Worm (Caenorhabditis elegans) whole organism, L3 larva: ENCODE data around the gene npax-4.

Experiments used
- R02D3.7 ChIP-seq: fragments of 150-350 bp; optimal IDR thresholded peaks from 2 replicates; lab custom pipeline; 2014; ENCODE audit warnings: missing biosample characterization, missing genetic modification characterization
- ZK546.5 ChIP-seq: sonication (generic microtip); optimal IDR thresholded peaks from 2 replicates; lab custom pipeline; 2017; ENCODE audit warnings: missing biosample characterization, missing genetic modification characterization
- aly-2 ChIP-seq: fragments of 150-350 bp; optimal IDR thresholded peaks from 2 replicates; lab custom pipeline; 2014; ENCODE audit warnings: missing biosample characterization, missing genetic modification characterization
- ceh-16 ChIP-seq: sonication (generic microtip); optimal IDR thresholded peaks from 2 replicates; lab custom pipeline; 2017; ENCODE audit warnings: missing biosample characterization, missing genetic modification characterization
- ceh-28 ChIP-seq: fragments of 150-350 bp; optimal IDR thresholded peaks from 2 replicates; lab custom pipeline; 2014; ENCODE audit warnings: missing biosample characterization, missing genetic modification reagents, missing genetic modification characterization
- ceh-82 ChIP-seq: fragments of 150-350 bp; optimal IDR thresholded peaks from 2 replicates; lab custom pipeline; 2014; ENCODE audit warnings: missing biosample characterization, missing genetic modification characterization
- ceh-9 ChIP-seq: sonication (generic microtip); optimal IDR thresholded peaks from 2 replicates; lab custom pipeline; 2018; ENCODE audit warnings: missing biosample characterization, missing genetic modification characterization
- egl-27 ChIP-seq: sonication (generic microtip); optimal IDR thresholded peaks from 4 replicates; lab custom pipeline; 2017; ENCODE audit warnings: missing biosample characterization, missing genetic modification reagents, missing genetic modification characterization
- egl-5 ChIP-seq: fragments of 150-350 bp; optimal IDR thresholded peaks from 2 replicates; lab custom pipeline; 2017; ENCODE audit warnings: missing biosample characterization, missing genetic modification reagents, missing genetic modification characterization, inconsistent platforms
- elt-1 ChIP-seq: fragments of 150-350 bp; optimal IDR thresholded peaks from 2 replicates; lab custom pipeline; 2014; ENCODE audit warnings: missing biosample characterization, missing genetic modification characterization
- elt-2 ChIP-seq: sonication (generic microtip); optimal IDR thresholded peaks from 2 replicates; lab custom pipeline; 2016; ENCODE audit warnings: missing genetic modification reagents, mild to moderate bottlenecking, missing genetic modification characterization, missing compliant biosample characterization
- elt-3 ChIP-seq, 3 experiments: fragments of 150-350 bp in 1 of 3; sonication (generic microtip) in 2 of 3; optimal IDR thresholded peaks; 2 replicates in 2 of 3; 4 replicates in 1 of 3; lab custom pipeline; 2014 to 2017; ENCODE audit warnings: missing biosample characterization in 3 of 3, missing genetic modification characterization in 3 of 3
- eor-1 ChIP-seq, 2 experiments: fragments of 150-350 bp; optimal IDR thresholded peaks; 2 replicates each; lab custom pipeline; 2014 to 2018; ENCODE audit warnings: missing biosample characterization in 2 of 2, missing genetic modification characterization in 2 of 2
- fkh-10 ChIP-seq: sonication (generic microtip); optimal IDR thresholded peaks from 2 replicates; lab custom pipeline; 2017; ENCODE audit warnings: missing biosample characterization, missing genetic modification reagents, missing genetic modification characterization
- fkh-2 ChIP-seq: fragments of 150-350 bp; optimal IDR thresholded peaks from 2 replicates; lab custom pipeline; 2014; ENCODE audit warnings: missing biosample characterization, missing genetic modification reagents, missing genetic modification characterization
- fos-1 ChIP-seq: fragments of 150-350 bp; optimal IDR thresholded peaks from 2 replicates; lab custom pipeline; 2014; ENCODE audit warnings: missing biosample characterization, missing genetic modification characterization
- hmg-11 ChIP-seq: sonication (generic microtip); optimal IDR thresholded peaks from 2 replicates; lab custom pipeline; 2016; ENCODE audit warnings: missing genetic modification characterization, missing compliant biosample characterization
- jun-1 ChIP-seq: fragments of 150-350 bp; optimal IDR thresholded peaks from 2 replicates; lab custom pipeline; 2014; ENCODE audit warnings: missing biosample characterization, missing genetic modification reagents, missing genetic modification characterization
- lin-15B ChIP-seq: fragments of 150-350 bp; optimal IDR thresholded peaks from 2 replicates; lab custom pipeline; 2014; ENCODE audit warnings: missing biosample characterization, missing genetic modification characterization
- lin-39 ChIP-seq: fragments of 150-350 bp; optimal IDR thresholded peaks from 2 replicates; lab custom pipeline; 2018; ENCODE audit warnings: missing biosample characterization, missing genetic modification reagents, missing genetic modification characterization
- mdl-1 ChIP-seq: fragments of 150-350 bp; optimal IDR thresholded peaks from 2 replicates; lab custom pipeline; 2014; ENCODE audit warnings: missing biosample characterization, missing genetic modification characterization
- mml-1 ChIP-seq: fragments of 150-350 bp; sonication (generic microtip); optimal IDR thresholded peaks from 3 replicates; lab custom pipeline; 2014; ENCODE audit warnings: missing biosample characterization, missing genetic modification characterization
- nfya-1 ChIP-seq: sonication (generic microtip); optimal IDR thresholded peaks from 2 replicates; lab custom pipeline; 2017; ENCODE audit warnings: missing genetic modification characterization, mild to moderate bottlenecking, missing compliant biosample characterization, antibody characterized with exemption, moderate library complexity; ENCODE audit not compliant: insufficient read depth
- nhr-11 ChIP-seq: fragments of 150-350 bp; optimal IDR thresholded peaks from 2 replicates; lab custom pipeline; 2014; ENCODE audit warnings: missing biosample characterization, missing genetic modification characterization
- nhr-23 ChIP-seq: fragments of 150-350 bp; optimal IDR thresholded peaks from 2 replicates; lab custom pipeline; 2014; ENCODE audit warnings: missing biosample characterization, missing genetic modification reagents, missing genetic modification characterization
- nhr-25 ChIP-seq: sonication (generic microtip); optimal IDR thresholded peaks from 2 replicates; lab custom pipeline; 2017; ENCODE audit warnings: missing biosample characterization, missing genetic modification characterization
- nhr-28 ChIP-seq: fragments of 150-350 bp; optimal IDR thresholded peaks from 2 replicates; lab custom pipeline; 2014; ENCODE audit warnings: missing biosample characterization, missing genetic modification characterization
- nhr-43 ChIP-seq: sonication (generic microtip); optimal IDR thresholded peaks from 2 replicates; lab custom pipeline; 2016; ENCODE audit warnings: mild to moderate bottlenecking, missing genetic modification characterization, missing compliant biosample characterization; ENCODE audit not compliant: poor library complexity, severe bottlenecking
- nhr-67 ChIP-seq: fragments of 150-350 bp; optimal IDR thresholded peaks from 2 replicates; lab custom pipeline; 2014; ENCODE audit warnings: missing biosample characterization, missing genetic modification characterization
- nhr-77 ChIP-seq: fragments of 150-350 bp; optimal IDR thresholded peaks from 2 replicates; lab custom pipeline; 2014; ENCODE audit warnings: missing biosample characterization, missing genetic modification characterization
- pha-4 ChIP-seq: fragments of 150-350 bp; optimal IDR thresholded peaks from 2 replicates; lab custom pipeline; 2014; ENCODE audit warnings: missing biosample characterization, missing genetic modification reagents, missing genetic modification characterization
- pqm-1 ChIP-seq: fragments of 150-350 bp; optimal IDR thresholded peaks from 2 replicates; lab custom pipeline; 2017; ENCODE audit warnings: missing biosample characterization, missing genetic modification characterization, inconsistent platforms
- sea-2 ChIP-seq: fragments of 150-350 bp; sonication (generic microtip); optimal IDR thresholded peaks from 4 replicates; lab custom pipeline; 2014; ENCODE audit warnings: missing biosample characterization, missing genetic modification reagents, missing genetic modification characterization
- skn-1 ChIP-seq: fragments of 150-350 bp; optimal IDR thresholded peaks from 2 replicates; lab custom pipeline; 2014; ENCODE audit warnings: missing biosample characterization, missing genetic modification characterization
- snpc-4 ChIP-seq: fragments of 150-350 bp; optimal IDR thresholded peaks from 2 replicates; lab custom pipeline; 2014; ENCODE audit warnings: missing biosample characterization, missing genetic modification characterization
- tbx-2 ChIP-seq: sonication (generic microtip); optimal IDR thresholded peaks from 2 replicates; lab custom pipeline; 2016; ENCODE audit warnings: mild to moderate bottlenecking, missing genetic modification characterization, missing compliant biosample characterization
- unc-39 ChIP-seq: sonication (generic microtip); optimal IDR thresholded peaks from 4 replicates; lab custom pipeline; 2017; ENCODE audit warnings: missing biosample characterization, missing genetic modification characterization
- unc-62 ChIP-seq: fragments of 150-350 bp; sonication (generic microtip); optimal IDR thresholded peaks from 4 replicates; lab custom pipeline; 2014; ENCODE audit warnings: missing biosample characterization, missing genetic modification reagents, missing genetic modification characterization
- zag-1 ChIP-seq: fragments of 150-350 bp; optimal IDR thresholded peaks from 2 replicates; lab custom pipeline; 2014; ENCODE audit warnings: missing biosample characterization, missing genetic modification characterization

npax-4 gene

DNA sequence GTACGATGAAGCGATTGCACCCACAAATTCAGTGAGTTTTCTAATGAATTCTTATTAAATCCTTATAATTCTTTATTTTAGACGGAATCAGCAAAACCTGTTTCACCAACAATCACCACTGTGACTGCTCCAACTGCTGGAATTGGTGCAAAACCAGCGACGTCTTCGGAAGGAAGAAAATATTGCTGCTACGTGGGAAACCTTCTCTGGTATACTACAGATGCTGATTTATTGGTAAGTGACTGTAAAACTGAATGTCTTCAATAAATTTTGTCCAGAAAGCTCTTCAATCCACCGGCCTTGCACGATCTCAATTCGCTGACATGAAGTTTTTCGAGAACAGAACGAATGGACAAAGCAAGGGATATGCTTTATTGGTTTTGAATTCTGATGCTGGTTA, 46.8 kb upstream of the npax-4 start:
- TF ChIP-seq ZK546.5 (tag; lab: Kevin White, UChicago): no peak
- no peak for TF ChIP-seq elt-3 (tag; optimal IDR thresholded peaks at IDR 0.05; lab: Kevin White, UChicago)
- TF ChIP-seq elt-2: no peak
- TF ChIP-seq sea-2 (GFP tag; lab: Kevin White, UChicago): no peak
- TF ChIP-seq mdl-1: no peak
- no peak for TF ChIP-seq hmg-11

DNA sequence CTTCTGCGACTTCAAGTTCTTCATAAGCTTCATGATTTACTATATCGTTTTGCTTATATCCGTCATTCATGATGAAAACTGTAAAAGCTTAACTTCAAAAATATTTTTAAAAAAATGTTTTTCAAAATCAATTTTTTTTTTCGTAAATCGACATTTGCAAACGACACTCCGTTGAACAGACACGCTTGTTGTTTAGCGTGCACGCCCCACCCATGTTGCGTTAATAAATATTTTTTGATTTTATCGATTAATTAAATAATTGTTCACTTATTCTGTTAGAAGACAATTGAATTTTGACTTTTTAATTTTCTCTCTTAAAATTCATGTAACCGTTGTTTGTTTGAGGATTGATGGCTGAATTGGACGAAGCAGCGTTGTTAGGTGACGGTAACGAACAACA, 46.3 kb upstream of the npax-4 start, which contains the start of the genes D1046.2 and cfim-2:
Gene D1046.2 (minus strand): TSS at position 78 of the 400 bp plus-strand sequence.
Gene cfim-2 (plus strand): TSS at position 335 of the 400 bp plus-strand sequence.
- TF ChIP-seq elt-3 (tag; optimal IDR thresholded peaks at IDR 0.05; lab: Kevin White, UChicago) (no peak), lin-15B (peak; percentile 28), ceh-9 (no peak), skn-1 (tag; lab: Kevin White, UChicago) (no peak), nhr-23 (tag; lab: Kevin White, UChicago) (peak; percentile 38), unc-39 (tag; lab: Kevin White, UChicago) (no peak), nhr-67 (tag; lab: Kevin White, UChicago) (no peak), pha-4 (tag; lab: Kevin White, UChicago) (peak; percentile 44), fos-1 (tag; lab: Kevin White, UChicago) (no peak), tbx-2 (tag; lab: Kevin White, UChicago) (no peak), fkh-2 (tag; lab: Kevin White, UChicago) (no peak), fkh-10 (no peak), ceh-82 (tag; lab: Kevin White, UChicago) (no peak), nhr-11 (tag; lab: Kevin White, UChicago) (no peak), snpc-4 (tag; lab: Kevin White, UChicago) (no peak), nfya-1 (peak; percentile 42), R02D3.7 (tag; lab: Kevin White, UChicago) (peak; percentile 12)

DNA sequence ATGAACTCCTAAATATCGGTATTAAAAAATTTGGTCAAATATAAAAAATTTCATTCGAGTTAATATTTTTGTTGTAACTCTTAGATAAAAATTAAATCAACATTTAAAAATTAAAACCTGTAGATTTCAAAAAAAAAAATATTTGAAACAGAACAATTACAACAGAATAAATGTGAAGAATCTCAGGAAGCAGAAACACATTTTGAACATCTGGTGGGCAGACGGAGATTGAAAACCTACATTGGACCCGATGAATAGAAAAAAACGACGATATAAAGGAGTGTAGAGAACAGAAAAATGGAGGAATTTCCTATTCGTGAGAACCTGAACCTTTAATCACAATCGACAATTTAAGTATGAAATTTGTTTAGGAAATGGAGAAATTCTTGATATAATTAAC, 44.4 kb upstream of the npax-4 start:
- TF ChIP-seq unc-62 (GFP tag; lab: Kevin White, UChicago): no peak
- no peak for TF ChIP-seq R02D3.7 (tag; lab: Kevin White, UChicago)
- TF ChIP-seq elt-3 (tag; optimal IDR thresholded peaks at IDR 0.05; lab: Kevin White, UChicago): no peak
- TF ChIP-seq ZK546.5 (tag; lab: Kevin White, UChicago): no peak
- no peak for TF ChIP-seq hmg-11
- TF ChIP-seq aly-2 (tag; lab: Kevin White, UChicago): no peak
- TF ChIP-seq elt-1 (tag; lab: Kevin White, UChicago): no peak
- TF ChIP-seq tbx-2 (tag; lab: Kevin White, UChicago): no peak
- no peak for TF ChIP-seq nhr-77 (tag; lab: Kevin White, UChicago)
- no peak for TF ChIP-seq nhr-43 (tag; lab: Kevin White, UChicago)
- no peak for TF ChIP-seq nhr-28 (tag; lab: Kevin White, UChicago)
- no peak for TF ChIP-seq nhr-25 (tag; lab: Kevin White, UChicago)
- no peak for TF ChIP-seq ceh-9
- TF ChIP-seq lin-39 (tag; lab: Kevin White, UChicago): no peak
- TF ChIP-seq mml-1: no peak
- TF ChIP-seq ceh-28: no peak

DNA sequence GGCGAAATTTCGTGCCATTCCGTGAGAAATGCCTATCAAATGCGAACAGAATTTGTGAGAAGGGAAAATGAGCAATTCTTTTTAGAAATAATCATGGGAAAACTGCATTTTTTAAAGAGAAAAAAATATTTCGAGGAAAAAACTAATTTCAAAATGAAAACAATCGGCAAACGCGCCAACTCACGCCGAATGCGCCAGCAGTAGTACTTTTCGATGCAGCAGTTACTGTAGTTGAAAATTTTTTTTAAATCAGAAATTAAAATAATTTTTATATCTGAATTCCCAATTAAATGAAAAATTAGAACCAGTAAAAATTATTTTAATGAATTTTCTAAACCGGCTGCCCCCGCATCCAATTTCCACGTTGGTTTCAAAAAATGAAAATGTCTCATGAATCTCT, 43.7 kb upstream of the npax-4 start:
- TF ChIP-seq nhr-67 (tag; lab: Kevin White, UChicago) (no peak), aly-2 (tag; lab: Kevin White, UChicago) (no peak), ceh-28 (no peak), skn-1 (tag; lab: Kevin White, UChicago) (no peak), unc-39 (tag; lab: Kevin White, UChicago) (no peak), eor-1 (tag; optimal IDR thresholded peaks at IDR 0.05; lab: Kevin White, UChicago) (no peak), lin-39 (tag; lab: Kevin White, UChicago) (no peak), fkh-10 (no peak), jun-1 (tag; lab: Kevin White, UChicago) (no peak), ceh-16 (tag; lab: Kevin White, UChicago) (no peak), egl-5 (tag; lab: Kevin White, UChicago) (no peak), zag-1 (tag; lab: Kevin White, UChicago) (no peak), pqm-1 (tag; lab: Kevin White, UChicago) (no peak), elt-2 (no peak), pha-4 (tag; lab: Kevin White, UChicago) (no peak), R02D3.7 (tag; lab: Kevin White, UChicago) (no peak), egl-27 (tag; lab: Kevin White, UChicago) (no peak), hmg-11 (no peak), nhr-43 (tag; lab: Kevin White, UChicago) (no peak), snpc-4 (tag; lab: Kevin White, UChicago) (no peak)
